Worm (Caenorhabditis elegans): ENCODE data around the gene acbp-7.

The acbp-7 gene

DNA sequence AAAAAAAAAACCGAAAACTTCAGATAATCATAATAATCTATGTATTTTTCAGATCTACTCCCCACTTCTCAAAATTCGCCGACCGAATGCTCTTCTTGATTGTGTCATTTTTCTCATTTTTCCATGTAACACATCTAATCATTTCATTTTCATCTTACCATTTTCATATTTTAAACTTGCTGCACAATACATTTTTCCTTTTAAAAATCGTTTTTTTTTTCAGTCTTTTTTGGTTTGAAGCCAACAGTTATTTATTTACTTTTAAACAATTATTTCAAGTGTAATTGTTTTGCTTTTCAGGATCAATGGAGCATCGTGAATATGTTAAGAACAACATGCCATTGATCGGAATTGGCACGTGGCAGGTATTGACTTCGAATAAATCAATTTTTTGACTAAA lies 21.5 kb downstream of the acbp-7 start, which contains the start of gene C35D10.6:
C35D10.6 (plus strand) TSS at position 301 of the 400 bp plus-strand sequence.
- TF ChIP-seq unc-3 (GFP tag; conservative IDR thresholded peaks at IDR 0.05) (no peak), unc-3 (tag; optimal IDR thresholded peaks at IDR 0.05) (no peak), fkh-10 (GFP tag; optimal IDR thresholded peaks at IDR 0.05) (no peak), sdc-2 (tag; optimal IDR thresholded peaks at IDR 0.05) (no peak)

DNA sequence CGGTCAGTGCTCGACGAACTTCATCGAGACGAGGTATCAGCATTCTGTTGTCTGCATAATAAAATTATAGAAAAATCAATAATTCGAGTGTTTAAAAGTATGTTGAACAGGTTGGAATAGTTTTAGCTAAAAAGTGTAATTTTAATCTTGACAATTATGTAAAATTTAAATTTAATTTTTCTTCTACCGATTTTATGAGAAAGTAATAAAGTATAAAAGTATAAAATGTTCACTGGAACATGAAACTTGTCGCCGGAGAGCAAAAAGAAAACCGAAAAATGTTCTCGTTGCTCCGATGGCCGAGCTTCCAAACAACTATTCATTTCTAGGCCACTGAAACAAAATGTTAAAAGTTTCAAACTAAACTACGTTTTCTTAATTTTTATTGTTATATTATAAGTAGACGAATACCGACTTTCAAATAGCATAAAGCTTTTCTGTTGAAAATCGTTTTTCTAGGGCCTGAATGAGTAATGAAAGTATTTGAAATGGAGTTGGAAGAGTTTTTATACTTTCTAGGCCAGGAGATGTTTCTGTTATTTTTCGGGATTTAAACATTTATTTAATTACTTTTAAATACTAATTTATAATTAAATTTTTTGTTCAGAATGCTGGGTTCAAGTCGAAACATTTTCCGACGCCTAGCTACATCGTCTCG lies 24.3 kb downstream of the acbp-7 start, which contains the start of the genes C35D10.10 and C35D10.5:
C35D10.10 (minus strand) TSS at position 51 of the 658 bp plus-strand sequence.
C35D10.5 (plus strand) TSS at position 608 of the 658 bp plus-strand sequence.
- TF ChIP-seq elt-2 (tag; optimal IDR thresholded peaks at IDR 0.05): peak; percentile 13
- no peak for TF ChIP-seq hlh-6 (tag; optimal IDR thresholded peaks at IDR 0.05)
- TF ChIP-seq ceh-31 (tag; optimal IDR thresholded peaks at IDR 0.05): peak; percentile 37
- peak; percentile 66 for TF ChIP-seq ceh-2 (tag; optimal IDR thresholded peaks at IDR 0.05)
- TF ChIP-seq zip-5 (tag; optimal IDR thresholded peaks at IDR 0.05): peak; percentile 31
- no peak for TF ChIP-seq tbx-2 (tag; optimal IDR thresholded peaks at IDR 0.05)
- peak; percentile 83 for TF ChIP-seq ets-4 (tag; optimal IDR thresholded peaks at IDR 0.05)
- TF ChIP-seq tbx-7 (tag; optimal IDR thresholded peaks at IDR 0.05): peak; percentile 28

DNA sequence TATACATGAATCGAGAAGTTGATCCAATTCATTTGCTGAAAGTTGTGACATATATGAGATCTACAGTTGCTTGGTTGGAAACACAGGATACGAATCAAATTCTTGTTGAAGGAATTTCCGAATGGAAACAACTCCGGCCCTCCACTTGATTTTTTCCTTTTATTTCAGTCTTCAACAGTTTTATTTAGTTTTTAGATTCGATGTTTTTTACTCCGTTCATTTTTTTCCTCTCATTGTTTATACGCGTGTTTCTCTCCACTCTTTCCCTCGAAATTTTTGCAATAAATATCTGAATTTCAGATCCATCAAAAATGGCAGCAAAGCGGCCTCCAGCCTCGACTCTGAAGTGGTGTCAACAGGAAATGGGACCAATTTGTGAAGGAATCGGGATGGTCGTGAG lies 25.6 kb downstream of the acbp-7 start, which contains the start of gene coq-8:
coq-8 (plus strand) TSS at position 301 of the 400 bp plus-strand sequence.
- TF ChIP-seq odd-2 (tag; optimal IDR thresholded peaks at IDR 0.05) (no peak), unc-42 (tag; optimal IDR thresholded peaks at IDR 0.05) (no peak), C38D4.7 (GFP tag; optimal IDR thresholded peaks at IDR 0.05) (no peak)

DNA sequence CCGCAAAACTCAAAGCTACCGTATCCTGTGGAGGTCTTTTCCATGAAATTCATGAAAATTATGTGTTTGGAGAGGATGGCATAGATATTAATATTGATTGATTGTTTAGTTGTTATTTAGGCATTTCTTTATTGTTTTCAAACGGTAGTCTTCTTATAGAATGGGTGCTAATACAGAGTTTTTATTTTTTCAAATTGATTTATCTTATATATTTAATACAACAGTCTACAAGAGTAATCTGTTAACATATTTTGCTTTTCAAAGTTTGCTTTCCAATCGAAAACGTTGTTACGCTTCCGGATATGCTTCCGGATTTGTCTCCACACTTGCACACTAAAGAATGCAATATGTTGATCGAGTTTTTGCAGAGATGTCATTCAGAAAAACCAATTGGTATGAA lies 29.2 kb downstream of the acbp-7 start, which contains the start of gene C35D10.17:
C35D10.17 (plus strand) TSS at position 301 of the 400 bp plus-strand sequence.
- TF ChIP-seq rnt-1 (tag; optimal IDR thresholded peaks at IDR 0.05): no peak
- no peak for TF ChIP-seq ceh-6 (GFP tag; optimal IDR thresholded peaks at IDR 0.05)
- TF ChIP-seq ceh-2 (tag; optimal IDR thresholded peaks at IDR 0.05): no peak
- TF ChIP-seq eyg-1 (tag; optimal IDR thresholded peaks at IDR 0.05): no peak
- no peak for TF ChIP-seq odd-2 (tag; optimal IDR thresholded peaks at IDR 0.05)
- TF ChIP-seq syd-9 (tag; optimal IDR thresholded peaks at IDR 0.05): no peak
- no peak for TF ChIP-seq ceh-48 (tag; optimal IDR thresholded peaks at IDR 0.05)
- no peak for TF ChIP-seq elt-4 (tag; optimal IDR thresholded peaks at IDR 0.05)
- TF ChIP-seq C08G9.2 (tag; optimal IDR thresholded peaks at IDR 0.05): no peak
- no peak for TF ChIP-seq K09A11.1 (tag; optimal IDR thresholded peaks at IDR 0.05; ENCODE audit: insufficient read depth)
- no peak for TF ChIP-seq ceh-19 (GFP tag; optimal IDR thresholded peaks at IDR 0.05)
- no peak for TF ChIP-seq hlh-8 (tag; optimal IDR thresholded peaks at IDR 0.05)

- no peak for TF ChIP-seq ahr-1 (tag; optimal IDR thresholded peaks at IDR 0.05)
- no peak for TF ChIP-seq elt-2 (tag; optimal IDR thresholded peaks at IDR 0.05)
- no peak for TF ChIP-seq elt-4 (tag; optimal IDR thresholded peaks at IDR 0.05)
- no peak for TF ChIP-seq K02D7.2 (tag; optimal IDR thresholded peaks at IDR 0.05)
- TF ChIP-seq che-1 (tag; optimal IDR thresholded peaks at IDR 0.05): no peak
- no peak for TF ChIP-seq odd-2 (tag; optimal IDR thresholded peaks at IDR 0.05)
- no peak for TF ChIP-seq sdc-2 (tag; optimal IDR thresholded peaks at IDR 0.05)
- no peak for TF ChIP-seq hlh-6 (tag; optimal IDR thresholded peaks at IDR 0.05)
- TF ChIP-seq hlh-13 (GFP tag; optimal IDR thresholded peaks at IDR 0.05): no peak
Observed at ce11 chrIII:4868643-4869042, 31.1 kb downstream of the acbp-7 start, which contains the start of the genes msd-4 and C35D10.3. Gene msd-4, minus strand, starts transcription at chrIII:4868743. Gene C35D10.3, plus strand, starts transcription at chrIII:4868921.

DNA sequence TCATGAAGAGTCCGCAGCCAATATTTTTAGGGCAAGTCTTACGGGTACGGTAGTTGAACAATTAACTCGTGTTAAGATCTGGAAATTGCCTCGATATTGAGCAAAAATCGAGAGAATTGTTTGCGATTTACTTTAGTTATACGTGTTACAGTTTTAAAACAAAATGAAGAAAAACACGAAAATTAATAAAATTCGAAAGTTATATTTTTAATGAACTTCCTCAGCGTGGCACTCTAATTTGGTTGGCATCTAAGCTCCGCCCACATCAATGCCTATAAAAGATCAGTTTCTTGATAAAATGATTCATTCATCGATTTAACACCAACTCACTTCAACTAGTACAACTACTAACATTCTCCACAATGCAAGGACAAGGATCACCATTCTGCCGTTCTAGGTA lies 32.9 kb downstream of the acbp-7 start, which contains the start of gene gipc-1:
gipc-1 (plus strand) TSS at position 301 of the 400 bp plus-strand sequence.
- no peak for TF ChIP-seq elt-2 (tag; optimal IDR thresholded peaks at IDR 0.05)
- TF ChIP-seq ztf-16 (tag; optimal IDR thresholded peaks at IDR 0.05): no peak
- no peak for TF ChIP-seq madf-2 (tag; optimal IDR thresholded peaks at IDR 0.05)
- no peak for TF ChIP-seq ceh-34 (tag; optimal IDR thresholded peaks at IDR 0.05)
- no peak for TF ChIP-seq unc-3 (GFP tag; conservative IDR thresholded peaks at IDR 0.05)
- TF ChIP-seq unc-3 (tag; optimal IDR thresholded peaks at IDR 0.05): no peak
- no peak for TF ChIP-seq ceh-30 (tag; optimal IDR thresholded peaks at IDR 0.05)
- TF ChIP-seq ref-2 (tag; optimal IDR thresholded peaks at IDR 0.05): no peak
- TF ChIP-seq ceh-19 (GFP tag; optimal IDR thresholded peaks at IDR 0.05): no peak
- TF ChIP-seq pax-1 (tag; optimal IDR thresholded peaks at IDR 0.05): no peak
- TF ChIP-seq hlh-13 (GFP tag; optimal IDR thresholded peaks at IDR 0.05): no peak
